Worm (Caenorhabditis elegans) whole organism, young adult: ENCODE measurements around the gene M01H9.4.

Experiments
- F52B5.7 ChIP-seq: sonication (generic microtip); optimal IDR thresholded peaks from 2 replicates; lab custom pipeline; 2016; ENCODE audit warnings: mild to moderate bottlenecking, missing genetic modification characterization, missing compliant biosample characterization
- dpff-1 ChIP-seq: sonication (generic microtip); optimal IDR thresholded peaks from 2 replicates; lab custom pipeline; 2017; ENCODE audit warnings: mild to moderate bottlenecking, missing genetic modification characterization, missing compliant biosample characterization
- ekl-4 ChIP-seq: fragments of 200-800 bp; sonication (Bioruptor generic); IDR thresholded peaks from 2 replicates; pipeline ENCODE4 v1.3.6; 2022; ENCODE audit warnings: missing genetic modification reagents, missing genetic modification characterization, missing compliant biosample characterization
- gei-17 ChIP-seq: fragments of 200-800 bp; sonication (Bioruptor generic); optimal IDR thresholded peaks from 2 replicates; lab custom pipeline; 2018; ENCODE audit warnings: mild to moderate bottlenecking, missing genetic modification characterization, missing compliant biosample characterization
- hrde-1 ChIP-seq: sonication (generic microtip); optimal IDR thresholded peaks from 2 replicates; lab custom pipeline; 2016; ENCODE audit warnings: missing genetic modification characterization, mild to moderate bottlenecking, missing compliant biosample characterization, moderate library complexity, missing genotype, missing genetic modification reagents, borderline replicate concordance
- rec-8 ChIP-seq, 2 experiments: sonication (generic microtip); optimal IDR thresholded peaks; 2 replicates each; lab custom pipeline; 2016; ENCODE audit warnings: mild to moderate bottlenecking in 2 of 2, missing genetic modification characterization in 2 of 2, missing genetic modification reagents in 2 of 2, missing genotype in 2 of 2, missing biosample characterization in 1 of 2, missing compliant biosample characterization in 1 of 2, moderate library complexity in 1 of 2
- snpc-4 ChIP-seq, 5 experiments: fragments of 150-350 bp in 1 of 5; sonication (generic microtip) in 4 of 5; optimal IDR thresholded peaks; 2 replicates each; lab custom pipeline; 2014 to 2018; ENCODE audit warnings: missing genetic modification characterization in 5 of 5, missing biosample characterization in 3 of 5, antibody characterized with exemption in 2 of 5, mild to moderate bottlenecking in 2 of 5, missing compliant biosample characterization in 2 of 5, missing genotype in 2 of 5, moderate library complexity in 2 of 5, missing genetic modification reagents in 1 of 5
- tbx-9 ChIP-seq: sonication (generic microtip); optimal IDR thresholded peaks from 2 replicates; lab custom pipeline; 2016; ENCODE audit warnings: borderline replicate concordance, missing genetic modification characterization, inconsistent platforms, missing compliant biosample characterization
- ztf-18 ChIP-seq: sonication (generic microtip); optimal IDR thresholded peaks from 2 replicates; lab custom pipeline; 2016; ENCODE audit warnings: missing genotype, mild to moderate bottlenecking, missing genetic modification characterization, missing compliant biosample characterization
- ztf-28 ChIP-seq: fragments of 200-800 bp; sonication (Bioruptor generic); IDR thresholded peaks from 2 replicates; pipeline ENCODE4 v1.3.6; 2022; ENCODE audit warnings: missing genetic modification reagents, missing genetic modification characterization, missing compliant biosample characterization

DNA sequence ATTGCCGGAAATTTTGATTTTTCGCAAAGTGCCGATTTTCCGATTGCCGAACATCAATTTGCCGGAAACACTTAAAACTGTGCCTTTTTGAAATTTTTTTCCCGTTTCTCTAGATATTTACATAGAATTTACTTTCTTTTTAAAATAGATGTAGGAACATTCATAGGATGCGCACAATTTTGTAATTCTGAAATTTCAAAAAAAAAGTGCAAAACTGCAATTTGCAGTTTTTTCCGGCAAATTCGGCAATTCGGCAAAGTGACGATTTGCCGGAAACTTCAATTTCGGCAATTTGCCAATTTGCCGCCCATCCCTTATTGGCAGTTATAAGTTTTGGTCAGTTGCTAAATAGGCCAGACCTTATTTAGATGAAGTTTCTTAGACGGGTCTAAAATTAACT lies 26.1 kb downstream of the M01H9.4 start:
- TF ChIP-seq snpc-4 (GFP tag; optimal IDR thresholded peaks at IDR 0.05; lab: Kevin White, UChicago) (no peak), snpc-4 (tag; optimal IDR thresholded peaks at IDR 0.05; lab: Kevin White, UChicago) (no peak), hrde-1 (tag; lab: Kevin White, UChicago) (no peak), tbx-9 (no peak), ztf-28 (GFP tag; lab: Robert Waterston, UW) (no peak), gei-17 (no peak), ztf-18 (no peak), ekl-4 (no peak), rec-8 (tag; optimal IDR thresholded peaks at IDR 0.05; lab: Kevin White, UChicago) (no peak), dpff-1 (tag; lab: Kevin White, UChicago) (no peak), F52B5.7 (no peak)
